Fruit fly (Drosophila melanogaster): Measurements from ENCODE around the gene CG12213.
A peak's percentile ranks its signal among the peaks of the same experiment; 100 is the strongest.

CG12213 gene

DNA sequence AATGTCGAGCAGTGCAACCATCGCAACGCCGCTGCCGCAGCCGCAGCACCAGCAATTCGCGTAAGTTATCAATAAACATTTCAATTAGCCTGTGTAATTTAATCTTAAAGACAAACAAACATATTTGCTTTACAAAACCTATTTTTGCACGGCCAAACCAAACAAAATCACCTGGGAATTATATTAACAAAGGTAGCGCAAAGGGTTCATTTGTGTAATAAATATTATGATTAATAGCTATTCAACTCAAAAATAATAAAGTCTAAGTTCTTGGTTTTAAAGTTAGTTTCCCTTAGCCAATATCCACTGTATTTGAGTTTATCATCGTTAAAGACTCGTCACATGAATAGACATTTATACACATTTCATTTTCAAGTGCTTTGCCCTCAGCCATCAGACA, 1.7 kb upstream of the CG12213 start (continued):
- TF ChIP-seq fd3F (GFP tag; optimal IDR thresholded peaks at IDR 0.05) (peak; percentile 1), CG13424 (tag; optimal IDR thresholded peaks at IDR 0.05) (peak; percentile 30), CG3281 (GFP tag; optimal IDR thresholded peaks at IDR 0.05) (peak; percentile 8), CG9817 (tag; optimal IDR thresholded peaks at IDR 0.05) (peak; percentile 24), CG7839 (tag; optimal IDR thresholded peaks at IDR 0.05) (peak; percentile 32), chn (GFP tag; optimal IDR thresholded peaks at IDR 0.05) (no peak), repo (GFP tag; optimal IDR thresholded peaks at IDR 0.05) (no peak), lilli (GFP tag; optimal IDR thresholded peaks at IDR 0.05) (peak; percentile 23), bab2 (GFP tag; optimal IDR thresholded peaks at IDR 0.05) (no peak), grau (tag; optimal IDR thresholded peaks at IDR 0.05) (peak; percentile 79), Med (GFP tag) (peak; percentile 80), CG30403 (GFP tag; optimal IDR thresholded peaks at IDR 0.05) (peak; percentile 24), nerfin-2 (GFP tag; IDR thresholded peaks at IDR 0.05; ENCODE audit: partially characterized antibody) (no peak), abd-A (tag; optimal IDR thresholded peaks at IDR 0.05) (no peak), CoRest (tag; optimal IDR thresholded peaks at IDR 0.05) (peak; percentile 48), CG15269 (tag; optimal IDR thresholded peaks at IDR 0.05) (peak; percentile 48), stwl (tag; optimal IDR thresholded peaks at IDR 0.05) (no peak), CG14050 (GFP tag; IDR thresholded peaks at IDR 0.05) (peak; percentile 8; the same call in 1 of the 3 replicates), CG2116 (GFP tag; optimal IDR thresholded peaks at IDR 0.05) (no peak), so (GFP tag; IDR thresholded peaks at IDR 0.05) (no peak), CG2120 (GFP tag; optimal IDR thresholded peaks at IDR 0.05) (peak; percentile 49), Drgx (GFP tag; IDR thresholded peaks at IDR 0.05) (peak; percentile 64), CG13287 (GFP tag; IDR thresholded peaks at IDR 0.05; ENCODE audit: partially characterized antibody) (no peak)

DNA sequence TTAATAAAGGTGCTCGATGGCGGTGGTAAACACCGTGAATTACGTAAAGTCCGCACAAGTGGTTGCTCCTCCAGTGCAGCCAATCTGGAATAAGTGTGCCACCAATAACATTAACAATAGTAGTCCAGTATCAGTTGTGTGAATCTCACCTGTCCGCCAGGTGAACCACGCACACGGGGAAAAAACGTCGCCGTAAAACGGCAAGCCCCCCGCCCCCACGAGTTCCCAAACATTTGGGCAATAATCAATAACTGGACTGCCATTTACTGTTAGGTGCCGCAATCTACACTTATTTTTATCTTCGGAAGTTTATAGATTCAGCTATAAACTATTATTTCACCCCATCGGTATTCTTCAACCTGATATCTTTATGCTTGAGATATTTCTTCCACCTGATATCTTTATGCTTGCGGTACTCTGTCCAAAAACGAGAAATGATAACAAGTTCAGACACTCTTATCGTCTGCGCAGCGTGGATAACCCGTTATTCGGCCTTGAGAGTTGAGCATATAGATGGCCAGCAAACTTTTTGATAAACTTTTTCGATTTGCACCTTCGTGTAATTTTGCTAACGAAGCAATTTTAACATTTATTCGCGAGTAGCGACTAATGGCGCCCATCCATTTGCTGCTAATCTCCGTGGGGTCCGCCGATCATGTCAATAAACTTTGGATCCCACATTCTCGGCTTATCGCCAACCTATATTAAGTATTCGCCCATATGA, 701 bp upstream of the CG12213 start:
- TF ChIP-seq odd (GFP tag; optimal IDR thresholded peaks at IDR 0.05) (peak; percentile 0), mld (GFP tag; IDR thresholded peaks at IDR 0.05; ENCODE audit: partially characterized antibody) (no peak), sd (tag; optimal IDR thresholded peaks at IDR 0.05) (peak; percentile 93), CTCF (GFP tag; optimal IDR thresholded peaks at IDR 0.05) (no peak), Hr3 (GFP tag; optimal IDR thresholded peaks at IDR 0.05) (no peak), onecut (GFP tag; IDR thresholded peaks at IDR 0.05) (peak; percentile 86), BtbVII (GFP tag; optimal IDR thresholded peaks at IDR 0.05) (peak; percentile 54), CG7786 (GFP tag; optimal IDR thresholded peaks at IDR 0.05) (no peak), Hey (tag; optimal IDR thresholded peaks at IDR 0.05) (peak; percentile 60), Sox102F (GFP tag; optimal IDR thresholded peaks at IDR 0.05) (no peak), CG10209 (GFP tag; optimal IDR thresholded peaks at IDR 0.05) (no peak), Dref (GFP tag; IDR thresholded peaks at IDR 0.05) (no peak), CG13296 (GFP tag; optimal IDR thresholded peaks at IDR 0.05) (peak; percentile 14), lmd (GFP tag; IDR thresholded peaks at IDR 0.05) (no peak), grn (GFP tag; optimal IDR thresholded peaks at IDR 0.05) (peak; percentile 66), ham (GFP tag; IDR thresholded peaks at IDR 0.05) (no peak), Rx (GFP tag; IDR thresholded peaks at IDR 0.05) (no peak), exex (tag; optimal IDR thresholded peaks at IDR 0.05) (peak; percentile 75), disco-r (GFP tag; optimal IDR thresholded peaks at IDR 0.05) (no peak), CG17612 (GFP tag; IDR thresholded peaks at IDR 0.05) (no peak), CG2875 (GFP tag; optimal IDR thresholded peaks at IDR 0.05) (no peak), nom (GFP tag; optimal IDR thresholded peaks at IDR 0.05) (peak; percentile 6), CG14965 (GFP tag; optimal IDR thresholded peaks at IDR 0.05; ENCODE audit: borderline replicate concordance) (no peak), schlank (tag; optimal IDR thresholded peaks at IDR 0.05) (peak; percentile 24), B-H2 (GFP tag; optimal IDR thresholded peaks at IDR 0.05) (peak; percentile 67), Pdp1 (GFP tag; optimal IDR thresholded peaks at IDR 0.05) (peak in 1 of 2 experiments; percentile 63), CG9727 (GFP tag; optimal IDR thresholded peaks at IDR 0.05) (no peak), Med (GFP tag) (peak; percentile 71)
